Worm (Caenorhabditis elegans) whole organism, L2 larva: ENCODE measurements around the gene mfn-1.

Source experiments
- C34F6.9 ChIP-seq: fragments of 150-350 bp; optimal IDR thresholded peaks from 2 replicates; lab custom pipeline; 2014; ENCODE audit warnings: missing biosample characterization, missing genetic modification characterization
- F13H6.1 ChIP-seq: sonication (generic microtip); optimal IDR thresholded peaks from 2 replicates; lab custom pipeline; 2016; ENCODE audit warnings: missing genetic modification characterization, missing compliant biosample characterization
- R02D3.7 ChIP-seq: fragments of 150-350 bp; optimal IDR thresholded peaks from 2 replicates; lab custom pipeline; 2014; ENCODE audit warnings: missing biosample characterization, missing genetic modification characterization
- Y55F3AM.14 ChIP-seq: fragments of 200-800 bp; sonication (Bioruptor generic); optimal IDR thresholded peaks from 2 replicates; lab custom pipeline; 2018; ENCODE audit warnings: mild to moderate bottlenecking, missing genetic modification characterization, missing compliant biosample characterization
- ZK546.5 ChIP-seq: sonication (generic microtip); optimal IDR thresholded peaks from 2 replicates; lab custom pipeline; 2017; ENCODE audit warnings: missing biosample characterization, missing genetic modification characterization
- ama-1 ChIP-seq: fragments of 150-350 bp; optimal IDR thresholded peaks from 2 replicates; lab custom pipeline; 2018; ENCODE audit warnings: inconsistent platforms
- blmp-1 ChIP-seq: sonication (generic microtip); optimal IDR thresholded peaks from 2 replicates; lab custom pipeline; 2017; ENCODE audit warnings: missing genetic modification characterization, mild to moderate bottlenecking, missing compliant biosample characterization, antibody characterized with exemption, moderate library complexity; ENCODE audit not compliant: insufficient read depth
- ceh-16 ChIP-seq: fragments of 150-350 bp; optimal IDR thresholded peaks from 2 replicates; lab custom pipeline; 2014; ENCODE audit warnings: missing biosample characterization, missing genetic modification characterization
- ceh-82 ChIP-seq: fragments of 150-350 bp; optimal IDR thresholded peaks from 2 replicates; lab custom pipeline; 2014; ENCODE audit warnings: missing biosample characterization, missing genetic modification characterization
- crh-2 ChIP-seq: sonication (generic microtip); optimal IDR thresholded peaks from 2 replicates; lab custom pipeline; 2017; ENCODE audit warnings: missing biosample characterization, missing genetic modification characterization
- dmd-4 ChIP-seq: sonication (generic microtip); optimal IDR thresholded peaks from 2 replicates; lab custom pipeline; 2017; ENCODE audit warnings: missing biosample characterization, missing genetic modification characterization
- egl-27 ChIP-seq: sonication (generic microtip); optimal IDR thresholded peaks from 3 replicates; lab custom pipeline; 2017; ENCODE audit warnings: missing biosample characterization, missing genetic modification reagents, missing genetic modification characterization
- elt-3 ChIP-seq: sonication (generic microtip); optimal IDR thresholded peaks from 2 replicates; lab custom pipeline; 2017; ENCODE audit warnings: missing biosample characterization, missing genetic modification characterization
- fos-1 ChIP-seq: fragments of 150-350 bp; optimal IDR thresholded peaks from 2 replicates; lab custom pipeline; 2014; ENCODE audit warnings: missing biosample characterization, missing genetic modification characterization
- gmeb-1 ChIP-seq: fragments of 150-350 bp; optimal IDR thresholded peaks from 2 replicates; lab custom pipeline; 2014; ENCODE audit warnings: missing biosample characterization, missing genetic modification characterization
- lin-11 ChIP-seq: fragments of 150-350 bp; sonication (generic microtip); optimal IDR thresholded peaks from 2 replicates; lab custom pipeline; 2014; ENCODE audit warnings: missing biosample characterization, missing genetic modification characterization, inconsistent platforms, mixed read lengths
- lin-39 ChIP-seq: fragments of 150-350 bp; optimal IDR thresholded peaks from 2 replicates; lab custom pipeline; 2014; ENCODE audit warnings: missing biosample characterization, missing genetic modification reagents, missing genetic modification characterization
- lsy-2 ChIP-seq, 2 experiments: fragments of 150-350 bp in 1 of 2; sonication (generic microtip) in 1 of 2; optimal IDR thresholded peaks; 2 replicates each; lab custom pipeline; 2014 to 2017; ENCODE audit warnings: missing biosample characterization in 2 of 2, missing genetic modification characterization in 2 of 2
- mab-5 ChIP-seq: fragments of 150-350 bp; optimal IDR thresholded peaks from 2 replicates; lab custom pipeline; 2014; ENCODE audit warnings: missing biosample characterization, missing genetic modification characterization
- mbf-1 ChIP-seq: sonication (generic microtip); optimal IDR thresholded peaks from 2 replicates; lab custom pipeline; 2017; ENCODE audit warnings: missing biosample characterization, missing genetic modification characterization
- mdl-1 ChIP-seq, 2 experiments: fragments of 150-350 bp in 1 of 2; sonication (generic microtip) in 1 of 2; optimal IDR thresholded peaks; 2 replicates each; lab custom pipeline; 2017; ENCODE audit warnings: missing biosample characterization in 2 of 2, missing genetic modification characterization in 2 of 2
- nhr-10 ChIP-seq: sonication (generic microtip); optimal IDR thresholded peaks from 2 replicates; lab custom pipeline; 2017; ENCODE audit warnings: missing biosample characterization, missing genetic modification characterization
- nhr-12 ChIP-seq: fragments of 150-350 bp; optimal IDR thresholded peaks from 2 replicates; lab custom pipeline; 2014; ENCODE audit warnings: missing biosample characterization, missing genetic modification characterization
- nhr-129 ChIP-seq: fragments of 150-350 bp; optimal IDR thresholded peaks from 2 replicates; lab custom pipeline; 2014; ENCODE audit warnings: missing biosample characterization, missing genetic modification characterization
- nhr-21 ChIP-seq: fragments of 150-350 bp; optimal IDR thresholded peaks from 2 replicates; lab custom pipeline; 2014; ENCODE audit warnings: missing biosample characterization, missing genetic modification characterization
- nhr-23 ChIP-seq: fragments of 150-350 bp; optimal IDR thresholded peaks from 2 replicates; lab custom pipeline; 2014; ENCODE audit warnings: missing biosample characterization, missing genetic modification reagents, missing genetic modification characterization
- nhr-237 ChIP-seq: fragments of 150-350 bp; optimal IDR thresholded peaks from 2 replicates; lab custom pipeline; 2014; ENCODE audit warnings: missing biosample characterization, missing genetic modification characterization
- nhr-25 ChIP-seq: fragments of 150-350 bp; sonication (generic microtip); optimal IDR thresholded peaks from 3 replicates; lab custom pipeline; 2014; ENCODE audit warnings: missing biosample characterization, missing genetic modification characterization
- nhr-6 ChIP-seq: fragments of 150-350 bp; optimal IDR thresholded peaks from 2 replicates; lab custom pipeline; 2014; ENCODE audit warnings: missing biosample characterization, missing genetic modification characterization
- nhr-77 ChIP-seq: fragments of 150-350 bp; optimal IDR thresholded peaks from 2 replicates; lab custom pipeline; 2014; ENCODE audit warnings: missing biosample characterization, missing genetic modification characterization
- peb-1 ChIP-seq: fragments of 150-350 bp; optimal IDR thresholded peaks from 2 replicates; lab custom pipeline; 2014; ENCODE audit warnings: missing biosample characterization, missing genetic modification characterization
- sem-4 ChIP-seq: fragments of 150-350 bp; optimal IDR thresholded peaks from 2 replicates; lab custom pipeline; 2014; ENCODE audit warnings: missing biosample characterization, missing genetic modification reagents, missing genetic modification characterization
- skn-1 ChIP-seq: sonication (generic microtip); optimal IDR thresholded peaks from 2 replicates; lab custom pipeline; 2017; ENCODE audit warnings: missing biosample characterization, missing genetic modification characterization
- sma-3 ChIP-seq: sonication (generic microtip); optimal IDR thresholded peaks from 2 replicates; lab custom pipeline; 2016; ENCODE audit warnings: missing genetic modification reagents, missing genetic modification characterization, missing compliant biosample characterization
- sma-9 ChIP-seq, 2 experiments: fragments of 150-350 bp in 1 of 2; sonication (generic microtip) in 1 of 2; optimal IDR thresholded peaks; 2 replicates each; lab custom pipeline; 2014 to 2016; ENCODE audit warnings: missing genetic modification characterization in 2 of 2, mild to moderate bottlenecking in 1 of 2, missing biosample characterization in 1 of 2, missing compliant biosample characterization in 1 of 2, missing genetic modification reagents in 1 of 2, moderate library complexity in 1 of 2
- unc-62 ChIP-seq: fragments of 150-350 bp; optimal IDR thresholded peaks from 2 replicates; lab custom pipeline; 2014; ENCODE audit warnings: missing biosample characterization, missing genetic modification reagents, missing genetic modification characterization
- zag-1 ChIP-seq: fragments of 150-350 bp; optimal IDR thresholded peaks from 2 replicates; lab custom pipeline; 2014; ENCODE audit warnings: missing biosample characterization, missing genetic modification characterization
- ztf-1 ChIP-seq: fragments of 200-800 bp; sonication (Bioruptor generic); conservative IDR thresholded peaks from 2 replicates; pipeline ENCODE4 v1.3.6; 2022; ENCODE audit warnings: missing genetic modification characterization, missing compliant biosample characterization
- ztf-11 ChIP-seq: sonication (generic microtip); optimal IDR thresholded peaks from 2 replicates; lab custom pipeline; 2017; ENCODE audit warnings: missing biosample characterization, missing genetic modification characterization
- ztf-4 ChIP-seq: fragments of 150-350 bp; optimal IDR thresholded peaks from 2 replicates; lab custom pipeline; 2014; ENCODE audit warnings: missing biosample characterization, missing genetic modification characterization

mfn-1 gene

DNA sequence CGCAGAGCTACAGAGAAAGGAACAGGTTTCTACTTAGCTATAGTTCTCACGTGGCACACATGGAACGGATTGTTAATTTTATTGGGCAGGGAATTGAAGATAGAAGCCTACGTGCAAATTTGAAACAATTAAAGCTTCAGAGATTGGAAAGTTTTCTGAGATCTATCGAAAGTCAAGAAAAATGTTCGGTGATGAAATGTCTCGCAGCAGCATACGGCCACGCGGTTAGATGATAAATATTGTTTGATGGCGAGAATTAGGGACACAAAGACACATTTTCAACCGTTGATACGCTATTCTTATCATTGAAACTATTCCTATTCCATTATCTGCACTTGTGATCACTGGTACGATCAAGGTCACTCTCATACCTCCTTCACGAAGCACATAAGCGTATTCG lies 726 bp upstream of the mfn-1 start:
- TF ChIP-seq lsy-2 (tag; optimal IDR thresholded peaks at IDR 0.05; lab: Kevin White, UChicago) (peak in 1 of 2 experiments; percentile 23), blmp-1 (tag; lab: Kevin White, UChicago) (peak; percentile 95), crh-2 (tag; lab: Kevin White, UChicago) (peak; percentile 42), ztf-1 (no peak), C34F6.9 (tag; lab: Kevin White, UChicago) (peak; percentile 21), nhr-129 (tag; lab: Kevin White, UChicago) (peak; percentile 36), ztf-4 (tag; lab: Kevin White, UChicago) (no peak), nhr-25 (peak; percentile 62), nhr-21 (tag; lab: Kevin White, UChicago) (peak; percentile 79), sem-4 (peak; percentile 21), gmeb-1 (tag; lab: Kevin White, UChicago) (peak; percentile 25), lin-11 (tag; lab: Kevin White, UChicago) (no peak), sma-3 (peak; percentile 53), mdl-1 (tag; optimal IDR thresholded peaks at IDR 0.05; lab: Kevin White, UChicago) (peak in 1 of 2 experiments; percentile 55), sma-9 (GFP tag; optimal IDR thresholded peaks at IDR 0.05; lab: Kevin White, UChicago) (peak; percentile 80), sma-9 (tag; optimal IDR thresholded peaks at IDR 0.05; lab: Kevin White, UChicago) (no peak), fos-1 (tag; lab: Kevin White, UChicago) (peak; percentile 81), lin-39 (tag; lab: Kevin White, UChicago) (no peak)

DNA sequence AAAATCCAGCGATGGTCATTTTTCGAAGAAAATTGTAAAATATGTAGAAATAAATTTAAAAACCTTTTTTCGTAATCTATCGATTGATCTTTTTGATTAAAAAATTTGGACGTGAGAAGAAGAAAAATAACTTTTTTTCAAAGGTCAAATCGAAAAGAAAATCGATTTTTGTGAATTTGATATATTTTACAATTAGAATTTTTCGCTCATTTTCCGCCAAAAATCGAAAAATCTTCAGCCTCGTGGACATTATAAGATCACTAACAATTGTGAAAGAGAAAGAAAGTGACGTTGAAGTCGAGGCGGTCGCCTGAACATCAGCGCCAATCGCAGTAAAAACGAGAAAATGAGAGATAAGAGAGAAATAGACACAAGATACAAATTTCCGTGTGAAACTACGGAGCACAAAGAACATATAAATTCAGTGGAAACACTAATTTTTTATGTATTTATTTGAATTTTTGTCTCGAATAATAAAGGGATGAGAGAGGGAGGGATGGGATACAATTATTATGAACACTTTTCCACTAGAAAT lies 2.2 kb downstream of the mfn-1 start, which contains the start of gene cisd-1:
Gene cisd-1, minus strand, starts transcription at position 51 of the 535 bp plus-strand sequence.
- TF ChIP-seq nhr-237 (tag; lab: Kevin White, UChicago) (no peak), lsy-2 (tag; optimal IDR thresholded peaks at IDR 0.05; lab: Kevin White, UChicago) (peak in 1 of 2 experiments; percentile 14), elt-3 (tag; lab: Kevin White, UChicago) (no peak), dmd-4 (no peak), crh-2 (tag; lab: Kevin White, UChicago) (peak; percentile 40), fos-1 (tag; lab: Kevin White, UChicago) (peak; percentile 58), C34F6.9 (tag; lab: Kevin White, UChicago) (peak; percentile 21), R02D3.7 (tag; lab: Kevin White, UChicago) (no peak), sem-4 (no peak), sma-9 (GFP tag; optimal IDR thresholded peaks at IDR 0.05; lab: Kevin White, UChicago) (peak; percentile 17), sma-9 (tag; optimal IDR thresholded peaks at IDR 0.05; lab: Kevin White, UChicago) (no peak), nhr-25 (no peak), nhr-12 (no peak)

DNA sequence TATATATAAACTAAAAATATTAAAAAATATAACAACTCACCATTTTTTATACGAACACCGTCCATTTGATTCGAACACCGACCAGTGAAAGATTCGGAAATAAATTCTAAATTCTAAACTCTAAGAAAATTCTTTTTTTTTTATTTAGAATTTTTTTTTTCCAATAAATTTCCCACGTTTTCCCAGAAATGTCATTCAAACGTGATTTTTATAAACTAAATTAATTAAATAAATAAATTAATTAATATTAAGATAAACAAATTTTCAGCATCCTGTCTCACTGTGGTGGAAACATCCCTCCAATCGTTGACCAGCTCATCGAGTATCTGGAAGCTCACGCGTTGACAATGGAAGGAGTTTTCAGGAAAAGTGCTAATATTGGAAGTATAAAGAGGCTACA lies 4.3 kb downstream of the mfn-1 start, which contains the start of gene klp-17:
Gene klp-17, minus strand, starts transcription at position 101 of the 400 bp plus-strand sequence.
- no peak for TF ChIP-seq nhr-6 (tag; lab: Kevin White, UChicago)
- TF ChIP-seq lin-11 (tag; lab: Kevin White, UChicago) = no peak
- TF ChIP-seq nhr-237 (tag; lab: Kevin White, UChicago) = no peak
- no peak for TF ChIP-seq ZK546.5 (tag; lab: Kevin White, UChicago)
- TF ChIP-seq ceh-16 = no peak
- no peak for TF ChIP-seq peb-1 (tag; lab: Kevin White, UChicago)
- TF ChIP-seq zag-1 = no peak
- TF ChIP-seq nhr-12 = no peak
- TF ChIP-seq fos-1 (tag; lab: Kevin White, UChicago) = no peak
- TF ChIP-seq ztf-11 = no peak
- TF ChIP-seq unc-62 (GFP tag; lab: Kevin White, UChicago) = no peak
- no peak for TF ChIP-seq mdl-1 (tag; optimal IDR thresholded peaks at IDR 0.05; lab: Kevin White, UChicago)
- TF ChIP-seq nhr-77 (tag; lab: Kevin White, UChicago) = no peak
- TF ChIP-seq skn-1 (tag; lab: Kevin White, UChicago) = no peak
- TF ChIP-seq elt-3 (tag; lab: Kevin White, UChicago) = no peak
- TF ChIP-seq sma-3 = no peak
- TF ChIP-seq lin-39 (tag; lab: Kevin White, UChicago) = no peak
- TF ChIP-seq mbf-1 (tag; lab: Kevin White, UChicago) = no peak
- TF ChIP-seq blmp-1 (tag; lab: Kevin White, UChicago) = no peak
- TF ChIP-seq mab-5 (tag; lab: Kevin White, UChicago) = no peak
- TF ChIP-seq, all 48 proteins: peak for 0

DNA sequence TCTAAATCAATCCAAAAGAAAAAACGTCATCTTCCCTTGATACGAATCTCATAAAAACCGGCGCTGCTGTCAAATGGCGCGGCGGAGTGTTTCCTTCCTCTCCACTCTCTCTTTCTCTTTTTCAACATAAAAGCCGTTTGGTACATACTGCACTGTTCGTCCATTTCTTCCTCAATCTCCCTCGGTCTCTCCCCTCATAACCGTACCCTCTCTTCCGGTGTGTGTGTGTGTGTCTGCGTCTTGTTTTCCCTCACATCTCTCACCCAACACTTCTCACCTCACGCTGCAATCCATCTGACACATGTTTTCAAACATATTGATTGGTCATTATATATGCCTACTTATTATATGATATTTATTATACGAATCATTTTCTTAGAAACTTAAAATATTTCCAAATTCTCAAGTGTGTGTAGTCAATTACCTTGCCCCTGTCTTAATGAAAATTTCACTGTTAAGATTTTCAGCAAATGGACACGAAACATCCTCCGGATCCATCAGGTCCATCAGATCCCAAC lies 7.3 kb downstream of the mfn-1 start, which contains the start of the genes aars-1 and rga-1:
Gene aars-1, minus strand, starts transcription at position 71 of the 518 bp plus-strand sequence.
Gene rga-1, plus strand, starts transcription at position 468 of the 518 bp plus-strand sequence.
- no peak for TF ChIP-seq Y55F3AM.14 (GFP tag; lab: Kevin White, UChicago)
- TF ChIP-seq dmd-4 = no peak
- no peak for TF ChIP-seq nhr-23 (tag; lab: Kevin White, UChicago)
- no peak for TF ChIP-seq mdl-1 (tag; optimal IDR thresholded peaks at IDR 0.05; lab: Kevin White, UChicago)
- TF ChIP-seq nhr-77 (tag; lab: Kevin White, UChicago) = no peak
- TF ChIP-seq ama-1 (lab: Kevin White, UChicago) = no peak
- peak; percentile 68 for TF ChIP-seq fos-1 (tag; lab: Kevin White, UChicago)
- TF ChIP-seq unc-62 (GFP tag; lab: Kevin White, UChicago) = no peak
- no peak for TF ChIP-seq elt-3 (tag; lab: Kevin White, UChicago)
- peak; percentile 83 for TF ChIP-seq sma-9 (GFP tag; optimal IDR thresholded peaks at IDR 0.05; lab: Kevin White, UChicago)
- TF ChIP-seq sma-9 (tag; optimal IDR thresholded peaks at IDR 0.05; lab: Kevin White, UChicago) = no peak
- TF ChIP-seq ceh-82 (tag; lab: Kevin White, UChicago) = no peak
- TF ChIP-seq peb-1 (tag; lab: Kevin White, UChicago) = no peak
- TF ChIP-seq ztf-1 = no peak
- TF ChIP-seq nhr-12 = no peak
- no peak for TF ChIP-seq ztf-11
- no peak for TF ChIP-seq egl-27
- TF ChIP-seq mbf-1 (tag; lab: Kevin White, UChicago) = no peak
- TF ChIP-seq sma-3 = peak; percentile 40
- TF ChIP-seq R02D3.7 (tag; lab: Kevin White, UChicago) = no peak
- TF ChIP-seq F13H6.1 (tag; lab: Kevin White, UChicago) = peak; percentile 75
- TF ChIP-seq lin-39 (tag; lab: Kevin White, UChicago) = no peak
- TF ChIP-seq ceh-16 = no peak
- no peak for TF ChIP-seq ZK546.5 (tag; lab: Kevin White, UChicago)
- peak; percentile 70 for TF ChIP-seq blmp-1 (tag; lab: Kevin White, UChicago)
- TF ChIP-seq zag-1 = no peak
- no peak for TF ChIP-seq nhr-10 (tag; lab: Kevin White, UChicago)
- peak; percentile 77 for TF ChIP-seq sem-4
- peak; percentile 73 for TF ChIP-seq nhr-25
